Fruit fly (Drosophila melanogaster) Kc167 (cell line): Measurements from ENCODE around the gene HUWE1.

Source experiments
- Myc ChIP-seq: fragments of >200 bp; optimal IDR thresholded peaks from 2 replicates; lab custom pipeline; 2017; ENCODE audit warnings: missing external identifiers
- Sin3A ChIP-seq: fragments of >200 bp; optimal IDR thresholded peaks from 2 replicates; lab custom pipeline; 2018; ENCODE audit warnings: missing external identifiers
- h ChIP-seq: fragments of >200 bp; optimal IDR thresholded peaks from 3 replicates; lab custom pipeline; 2018; ENCODE audit warnings: missing external identifiers
- insv ChIP-seq: fragments of >200 bp; optimal IDR thresholded peaks from 3 replicates; lab custom pipeline; 2018; ENCODE audit warnings: missing external identifiers
- psq ChIP-seq: fragments of >200 bp; optimal IDR thresholded peaks from 2 replicates; lab custom pipeline; 2017; ENCODE audit warnings: missing external identifiers
- ttk ChIP-seq: sonication (Bioruptor generic); optimal IDR thresholded peaks from 2 replicates; lab custom pipeline; 2017; ENCODE audit warnings: missing external identifiers

Gene HUWE1

DNA sequence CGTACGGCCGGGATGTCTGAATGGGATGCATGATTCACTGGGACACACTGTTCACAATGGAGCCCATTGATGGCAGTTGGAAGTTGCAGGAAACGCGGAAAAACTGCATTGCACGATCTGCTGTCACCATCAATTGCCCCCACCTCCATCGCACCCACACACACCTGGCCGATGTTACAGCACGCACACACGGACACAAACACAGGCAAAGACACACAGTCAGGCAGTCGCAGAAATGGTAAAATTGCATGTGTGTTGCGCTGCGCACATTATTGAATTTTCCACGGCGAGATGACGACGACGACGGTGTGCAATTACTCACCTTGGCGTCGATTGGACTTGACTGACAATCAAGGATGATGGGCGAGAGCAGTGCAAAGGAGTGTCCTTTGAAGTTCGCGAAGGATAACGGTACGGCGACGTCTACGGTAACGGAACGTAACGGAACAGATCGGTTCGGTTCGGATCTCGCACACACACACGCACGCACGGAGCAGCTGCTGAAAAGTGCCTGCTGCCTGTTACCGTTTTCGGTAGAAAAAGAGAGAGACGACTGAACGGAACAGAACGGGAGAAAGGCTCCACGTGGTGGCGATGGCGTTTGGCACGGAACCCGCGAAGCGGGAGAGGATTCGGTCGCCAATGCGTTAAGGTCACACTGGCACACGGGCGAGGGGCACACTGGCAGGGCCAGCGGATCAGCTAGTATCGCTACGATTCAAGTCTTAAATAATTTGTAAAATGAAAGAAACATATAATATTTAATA is 2.3 kb upstream of the HUWE1 start, which contains the start of the genes CG9281 and CG15601:
CG9281 (minus strand) TSS at position 556 of the 767 bp plus-strand sequence.
CG15601 (plus strand) TSS at position 664 of the 767 bp plus-strand sequence.
- TF ChIP-seq ttk (lab: Kevin White, UChicago) (no peak), insv (lab: Kevin White, UChicago) (no peak), psq (lab: Kevin White, UChicago) (no peak), h (no peak), Myc (lab: Kevin White, UChicago) (no peak)

DNA sequence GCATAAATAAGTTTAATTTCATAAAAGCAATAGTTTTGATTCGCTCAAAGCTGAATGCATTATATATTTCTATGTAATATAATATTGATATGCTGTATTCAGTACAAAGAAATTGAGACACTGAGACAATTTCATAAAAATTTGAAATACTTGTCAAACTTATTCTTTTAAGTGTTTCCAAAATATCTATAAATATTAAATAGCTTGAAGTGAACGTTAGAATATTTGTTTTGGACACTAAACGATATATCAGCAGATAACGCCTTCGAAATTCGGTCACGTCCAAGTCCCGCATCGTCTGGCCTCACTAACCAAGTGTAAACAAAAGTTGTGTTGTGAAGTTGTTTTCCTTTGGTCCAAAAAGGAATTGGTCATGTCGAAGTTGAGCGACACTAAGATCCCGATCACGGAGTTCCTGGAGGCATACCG is 1.7 kb upstream of the HUWE1 start:
- TF ChIP-seq h = no peak
- no peak for TF ChIP-seq insv (lab: Kevin White, UChicago)

DNA sequence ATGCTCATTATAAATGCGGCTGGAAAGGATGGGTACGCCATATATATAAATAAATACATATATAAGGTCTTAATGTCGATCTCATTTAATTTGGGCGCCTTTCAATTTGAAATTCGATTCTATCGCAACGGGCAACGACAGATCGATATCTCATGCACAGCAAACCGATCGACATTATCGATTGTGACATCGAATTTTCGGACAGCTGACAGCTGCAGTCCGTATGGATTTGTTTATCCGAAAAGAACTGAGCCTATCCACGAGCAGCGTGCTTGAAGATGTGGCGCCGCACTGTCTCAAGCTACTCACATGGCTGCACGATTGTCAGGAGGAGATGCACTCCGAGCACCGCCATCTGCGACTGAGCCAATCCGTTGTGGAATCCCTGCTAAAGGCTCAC is 19.5 kb downstream of the HUWE1 start, which contains the start of gene CG8191:
CG8191 (plus strand) TSS at position 211 of the 400 bp plus-strand sequence.
- no peak for TF ChIP-seq Sin3A (lab: Kevin White, UChicago)
- no peak for TF ChIP-seq h
- no peak for TF ChIP-seq Myc (lab: Kevin White, UChicago)
- TF ChIP-seq insv (lab: Kevin White, UChicago) = no peak
- no peak for TF ChIP-seq psq (lab: Kevin White, UChicago)
- no peak for TF ChIP-seq ttk (lab: Kevin White, UChicago)

DNA sequence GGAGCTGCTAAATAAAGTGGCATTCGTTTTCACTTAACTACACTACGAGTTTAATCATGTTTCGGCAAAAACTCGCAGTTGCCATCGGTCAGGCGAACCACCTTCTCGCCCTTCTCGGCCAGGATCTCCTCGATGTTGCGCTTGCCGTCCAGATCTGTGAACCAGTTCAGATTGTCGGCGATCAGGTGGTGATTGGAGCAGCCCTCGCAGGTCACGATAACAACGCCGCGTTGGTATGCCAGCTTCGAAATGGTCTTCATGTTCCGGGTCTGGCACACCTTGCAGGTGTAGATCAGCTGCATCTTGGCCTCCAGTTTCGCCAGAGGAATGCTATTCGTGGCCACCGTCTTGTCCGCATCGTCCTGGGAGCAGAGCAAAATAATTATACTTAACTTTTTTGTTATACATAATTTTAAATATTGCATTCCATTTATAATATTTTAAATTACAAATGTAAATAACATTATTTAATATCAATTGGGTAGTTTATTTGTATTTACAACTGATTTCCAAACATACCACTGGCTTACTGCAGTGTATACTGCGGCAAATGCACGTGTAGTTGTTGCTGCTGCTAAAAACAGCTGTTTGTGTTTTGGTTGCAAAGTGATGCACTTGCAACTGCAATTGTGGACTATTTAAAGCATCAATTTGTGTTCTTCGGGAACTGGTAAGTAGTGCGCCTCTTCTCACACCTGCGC is 20.9 kb downstream of the HUWE1 start:
- TF ChIP-seq Sin3A (lab: Kevin White, UChicago) (no peak), psq (lab: Kevin White, UChicago) (no peak), h (no peak)

DNA sequence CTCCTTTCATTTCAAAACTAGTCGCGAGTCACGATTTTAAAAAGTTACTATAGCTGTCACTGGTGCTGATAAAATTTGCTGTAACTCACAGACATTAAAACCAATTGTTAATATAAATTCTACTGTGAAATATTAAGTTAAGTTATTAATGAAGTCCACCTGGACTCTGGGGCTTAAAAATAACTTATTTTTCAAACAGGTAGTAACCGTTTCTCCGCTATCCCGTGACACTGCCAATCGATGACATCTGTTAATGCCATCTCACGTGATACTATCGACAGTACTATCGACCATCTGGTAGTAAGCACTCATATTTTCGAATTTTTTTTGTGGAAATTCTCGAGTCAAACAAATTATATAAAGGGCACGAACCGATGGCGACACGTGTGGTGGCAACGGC is 21.6 kb downstream of the HUWE1 start, which contains the start of the genes CG12379 and MagR:
CG12379 (minus strand) TSS at position 2 of the 400 bp plus-strand sequence.
MagR (plus strand) TSS at position 276 of the 400 bp plus-strand sequence.
- TF ChIP-seq psq (lab: Kevin White, UChicago) = no peak
- TF ChIP-seq h = no peak
- TF ChIP-seq Myc (lab: Kevin White, UChicago) = no peak
- no peak for TF ChIP-seq Sin3A (lab: Kevin White, UChicago)

DNA sequence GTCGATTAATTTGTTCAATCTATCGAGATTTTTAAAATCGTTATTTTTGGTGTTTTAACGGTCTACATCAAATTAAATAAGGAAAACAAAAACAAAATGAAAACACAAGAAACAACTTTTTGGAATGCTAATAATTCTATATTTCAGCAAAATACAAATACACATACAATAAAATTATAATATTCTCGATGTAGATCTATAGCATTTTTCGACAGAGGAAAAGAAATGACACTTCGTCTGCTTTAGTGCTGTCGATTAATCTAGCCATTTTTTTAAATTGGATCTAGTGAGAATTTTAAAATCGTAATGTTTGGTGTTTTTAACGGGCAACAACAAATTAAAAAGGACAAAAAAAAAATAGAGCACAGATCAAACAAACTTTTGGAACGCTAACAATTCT is 24.7 kb downstream of the HUWE1 start, which contains the start of gene Arp6:
Arp6 (minus strand) TSS at position 11 of the 400 bp plus-strand sequence.
- TF ChIP-seq psq (lab: Kevin White, UChicago) (no peak), insv (lab: Kevin White, UChicago) (no peak), h (no peak), Sin3A (lab: Kevin White, UChicago) (no peak), ttk (lab: Kevin White, UChicago) (no peak)

DNA sequence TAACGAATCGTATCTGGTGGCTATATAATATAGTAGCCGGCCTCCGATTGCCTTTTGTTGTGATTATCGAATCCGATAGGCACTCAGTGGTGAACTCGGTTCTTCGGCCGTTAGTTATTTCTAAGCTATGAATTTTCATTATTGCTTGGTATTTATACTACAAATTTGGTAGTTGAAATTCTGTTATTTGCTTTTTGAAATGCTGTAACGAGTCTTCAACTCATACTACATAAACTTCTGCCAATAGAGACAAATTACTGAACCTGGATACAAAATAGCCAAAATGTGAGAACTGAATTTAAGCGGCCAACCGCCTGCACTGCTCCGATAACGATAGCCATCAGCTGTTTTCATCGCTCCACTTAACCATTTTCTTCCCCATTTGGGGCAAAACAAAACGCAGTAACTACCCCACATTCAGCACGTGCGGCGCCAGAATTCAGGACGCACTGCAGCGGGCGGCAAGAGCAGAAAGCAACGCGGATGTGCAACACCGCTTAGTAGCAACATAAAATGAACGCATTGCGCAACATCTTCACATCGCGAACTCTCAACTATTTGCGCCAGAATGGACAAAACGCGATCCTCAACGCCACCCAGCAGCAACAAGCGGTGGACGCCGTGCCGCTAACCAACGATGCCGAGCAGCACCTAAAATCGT is 26.6 kb downstream of the HUWE1 start, which contains the start of the genes CG11679 and CG8206:
CG11679 (minus strand) TSS at position 65 of the 661 bp plus-strand sequence.
CG8206 (plus strand) TSS at position 341 of the 661 bp plus-strand sequence.
- no peak for TF ChIP-seq Sin3A (lab: Kevin White, UChicago)
- TF ChIP-seq h = no peak
- TF ChIP-seq insv (lab: Kevin White, UChicago) = no peak

DNA sequence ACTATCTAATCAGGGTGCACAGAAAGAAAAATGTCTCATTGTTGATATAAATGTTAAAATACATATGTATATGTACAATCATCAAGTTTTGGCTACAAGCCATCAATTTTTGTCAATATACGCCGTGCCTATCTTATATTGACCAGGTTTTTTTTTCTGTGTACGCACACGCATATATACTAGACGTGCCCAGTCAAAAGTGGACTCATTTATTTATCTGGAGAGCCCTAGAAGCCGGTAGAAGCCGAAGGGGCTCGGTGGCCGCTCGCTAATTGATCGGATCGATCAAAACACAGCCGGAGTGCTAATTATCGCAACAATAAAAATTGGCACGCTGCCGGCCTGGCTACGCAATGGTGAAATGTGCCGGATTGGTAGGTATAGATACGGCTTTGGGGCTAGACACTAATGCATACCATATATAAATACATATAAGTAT is 27.9 kb downstream of the HUWE1 start:
- TF ChIP-seq ttk (lab: Kevin White, UChicago) = no peak
- TF ChIP-seq Sin3A (lab: Kevin White, UChicago) = no peak
- TF ChIP-seq h = no peak
- TF ChIP-seq psq (lab: Kevin White, UChicago) = no peak
- TF ChIP-seq insv (lab: Kevin White, UChicago) = no peak
- no peak for TF ChIP-seq Myc (lab: Kevin White, UChicago)

DNA sequence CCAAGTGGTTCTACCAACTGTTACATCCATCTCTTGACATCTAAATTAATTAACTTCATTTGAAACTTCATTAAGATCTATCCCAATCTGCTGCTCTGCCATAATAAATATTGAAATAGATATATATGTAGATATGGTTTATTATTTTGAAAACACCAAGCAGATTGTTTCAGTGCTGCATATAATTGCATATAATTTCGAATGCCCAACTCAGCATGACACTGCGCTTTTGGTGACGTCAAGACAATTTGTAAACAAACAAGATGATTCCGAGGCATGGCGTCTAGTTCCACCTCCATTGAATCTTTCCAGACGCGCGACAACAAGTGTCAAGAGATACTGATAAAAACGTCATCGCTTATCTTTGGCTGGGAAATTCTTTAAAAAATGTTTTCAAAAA is 28.5 kb downstream of the HUWE1 start:
- TF ChIP-seq Myc (lab: Kevin White, UChicago) (no peak), insv (lab: Kevin White, UChicago) (no peak), psq (lab: Kevin White, UChicago) (no peak), h (no peak), Sin3A (lab: Kevin White, UChicago) (no peak), ttk (lab: Kevin White, UChicago) (no peak)

DNA sequence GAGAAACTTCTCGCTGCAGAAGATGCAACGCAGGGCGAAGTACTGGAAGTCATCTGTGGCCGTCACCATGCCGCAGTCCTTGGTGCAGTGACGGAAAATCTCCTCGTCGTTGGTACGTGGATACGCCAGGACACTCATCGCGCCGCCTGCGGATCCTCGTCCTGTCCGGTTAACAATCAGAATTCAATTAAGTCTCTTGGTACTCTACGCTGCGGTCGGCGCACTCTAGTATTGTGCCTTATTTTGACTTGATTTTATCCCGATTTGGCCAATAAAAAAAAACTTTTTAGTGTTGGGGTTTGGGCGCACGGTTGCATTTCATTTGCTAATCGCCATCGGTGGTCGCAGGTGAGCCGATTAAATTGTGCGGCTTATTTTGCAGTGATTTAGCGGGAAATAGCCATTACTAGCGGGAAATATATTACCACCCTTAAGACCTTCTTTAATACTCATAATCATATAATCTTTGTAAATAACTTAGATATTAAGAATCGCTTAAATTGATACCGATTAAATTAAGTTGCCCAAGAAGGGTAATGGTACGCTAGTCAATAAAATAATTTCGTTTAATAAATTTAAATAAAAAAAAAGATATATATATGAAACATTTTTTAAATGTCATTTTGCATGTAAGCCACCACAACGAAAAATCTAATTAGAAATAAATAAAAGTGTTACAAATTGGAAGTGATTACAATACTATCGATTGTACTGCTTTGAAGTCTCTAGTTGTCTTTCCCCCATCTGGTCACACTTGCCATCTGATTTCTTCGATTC is 33.7 kb downstream of the HUWE1 start, which contains the start of the genes CG8944 and CCT6:
CG8944 (minus strand) TSS at position 327 of the 777 bp plus-strand sequence.
CCT6 (plus strand) TSS at position 744 of the 777 bp plus-strand sequence.
- TF ChIP-seq ttk (lab: Kevin White, UChicago) (no peak), psq (lab: Kevin White, UChicago) (no peak), insv (lab: Kevin White, UChicago) (no peak), Myc (lab: Kevin White, UChicago) (no peak), h (no peak), Sin3A (lab: Kevin White, UChicago) (no peak)
